Worm (Caenorhabditis elegans): ENCODE results near the gene K07B1.7.

The K07B1.7 gene

ce11 chrV:9342282-9342681 lies 4.5 kb downstream of the K07B1.7 start:
- TF ChIP-seq grh-1 (GFP tag; IDR thresholded peaks at IDR 0.05) (peak; percentile 23; the same call in 1 of the 2 replicates), nhr-19 (GFP tag; conservative IDR thresholded peaks at IDR 0.05) (peak; percentile 16)

ce11 chrV:9341814-9342213 lies 4.9 kb downstream of the K07B1.7 start:
- TF ChIP-seq grh-1 (GFP tag; IDR thresholded peaks at IDR 0.05): peak; percentile 37; the same call in 1 of the 2 replicates

ce11 chrV:9340318-9340717 lies 6.4 kb downstream of the K07B1.7 start:
- TF ChIP-seq nhr-19 (GFP tag; conservative IDR thresholded peaks at IDR 0.05): peak; percentile 24; the same call in 1 of the 2 replicates
- TF ChIP-seq rnt-1 (tag; optimal IDR thresholded peaks at IDR 0.05): peak; percentile 20
- TF ChIP-seq tbx-2 (tag; optimal IDR thresholded peaks at IDR 0.05): no peak
- no peak for TF ChIP-seq lir-3 (tag; optimal IDR thresholded peaks at IDR 0.05; ENCODE audit: poor library complexity)
- no peak for TF ChIP-seq hpl-2 (GFP tag; optimal IDR thresholded peaks at IDR 0.05)
- no peak for TF ChIP-seq dpl-1 (GFP tag; optimal IDR thresholded peaks at IDR 0.05)
- TF ChIP-seq unc-86 (tag; optimal IDR thresholded peaks at IDR 0.05): peak; percentile 3
- no peak for TF ChIP-seq pax-3 (tag; optimal IDR thresholded peaks at IDR 0.05)
- no peak for TF ChIP-seq ztf-11 (tag; optimal IDR thresholded peaks at IDR 0.05)
- peak; percentile 9 for TF ChIP-seq C16A3.4 (tag; optimal IDR thresholded peaks at IDR 0.05)
- TF ChIP-seq ceh-63 (GFP tag; optimal IDR thresholded peaks at IDR 0.05): peak; percentile 23
- TF ChIP-seq grh-1 (GFP tag; IDR thresholded peaks at IDR 0.05): peak; percentile 56
- TF ChIP-seq nhr-71 (tag; optimal IDR thresholded peaks at IDR 0.05): peak; percentile 23
- TF ChIP-seq ces-1 (GFP tag; optimal IDR thresholded peaks at IDR 0.05): no peak
- no peak for TF ChIP-seq efl-3 (GFP tag; optimal IDR thresholded peaks at IDR 0.05)
- TF ChIP-seq Y116A8C.19 (tag; optimal IDR thresholded peaks at IDR 0.05; ENCODE audit: borderline replicate concordance): no peak

- TF ChIP-seq ceh-90 (tag; optimal IDR thresholded peaks at IDR 0.05) (no peak), nhr-47 (tag; optimal IDR thresholded peaks at IDR 0.05) (peak; percentile 63), ztf-4 (tag; optimal IDR thresholded peaks at IDR 0.05) (peak; percentile 15), fkh-8 (tag; optimal IDR thresholded peaks at IDR 0.05) (peak; percentile 27), C04F5.9 (tag; optimal IDR thresholded peaks at IDR 0.05) (no peak), ama-1 (optimal IDR thresholded peaks at IDR 0.05) (peak; percentile 86), hlh-17 (GFP tag; optimal IDR thresholded peaks at IDR 0.05; ENCODE audit: borderline replicate concordance) (no peak), efl-1 (optimal IDR thresholded peaks at IDR 0.05) (peak; percentile 14 to 22), efl-1 (GFP tag; optimal IDR thresholded peaks at IDR 0.05 in 1 of 2) (peak in 1 of 2 experiments; percentile 0), dsc-1 (tag; optimal IDR thresholded peaks at IDR 0.05) (no peak), nhr-84 (tag; optimal IDR thresholded peaks at IDR 0.05) (no peak)
Measured at ce11 chrV:9338452-9338851, 8.3 kb downstream of the K07B1.7 start.

- no peak for TF ChIP-seq ztf-4 (tag; optimal IDR thresholded peaks at IDR 0.05)
- TF ChIP-seq sup-37 (GFP tag; optimal IDR thresholded peaks at IDR 0.05): no peak
- TF ChIP-seq lin-35 (GFP tag; optimal IDR thresholded peaks at IDR 0.05): no peak
- no peak for TF ChIP-seq ces-1 (GFP tag; optimal IDR thresholded peaks at IDR 0.05)
- no peak for TF ChIP-seq dsc-1 (tag; optimal IDR thresholded peaks at IDR 0.05)
- no peak for TF ChIP-seq lin-15B (tag; optimal IDR thresholded peaks at IDR 0.05)
- no peak for TF ChIP-seq fkh-10 (GFP tag; optimal IDR thresholded peaks at IDR 0.05)
- TF ChIP-seq efl-1 (optimal IDR thresholded peaks at IDR 0.05): no peak
- no peak for TF ChIP-seq efl-1 (GFP tag; optimal IDR thresholded peaks at IDR 0.05 in 1 of 2)
- TF ChIP-seq alr-1 (tag; optimal IDR thresholded peaks at IDR 0.05; ENCODE audit: borderline replicate concordance): no peak
- no peak for TF ChIP-seq pag-3 (tag; optimal IDR thresholded peaks at IDR 0.05; ENCODE audit: borderline replicate concordance, insufficient read depth)
- no peak for TF ChIP-seq ceh-90 (tag; optimal IDR thresholded peaks at IDR 0.05)
- TF ChIP-seq unc-130 (tag; optimal IDR thresholded peaks at IDR 0.05): no peak
- no peak for TF ChIP-seq unc-86 (tag; optimal IDR thresholded peaks at IDR 0.05)
Measured at ce11 chrV:9336462-9336861, 10.3 kb downstream of the K07B1.7 start, which contains the start of gene coq-6. coq-6 (plus strand) TSS chrV:9336762.

All from whole organism, L1 larva.